Worm (Caenorhabditis elegans) whole organism, L1 larva: ENCODE results near the gene pqn-22.

Source experiments
- ceh-90 ChIP-seq: sonication (generic microtip); optimal IDR thresholded peaks from 2 replicates; lab custom pipeline; 2016; ENCODE audit warnings: missing genetic modification characterization, missing compliant biosample characterization
- dpl-1 ChIP-seq, 3 experiments: fragments of 150-350 bp in 2 of 3; sonication (generic microtip) in 1 of 3; optimal IDR thresholded peaks; 2 replicates each; lab custom pipeline; 2014 to 2017; ENCODE audit warnings: missing biosample characterization in 3 of 3, missing genetic modification characterization in 3 of 3, missing genetic modification reagents in 3 of 3
- fos-1 ChIP-seq: fragments of 150-350 bp; optimal IDR thresholded peaks from 2 replicates; lab custom pipeline; 2014; ENCODE audit warnings: missing biosample characterization, missing genetic modification characterization
- hlh-4 ChIP-seq: sonication (generic microtip); optimal IDR thresholded peaks from 2 replicates; lab custom pipeline; 2016; ENCODE audit warnings: mild to moderate bottlenecking, missing genetic modification characterization, missing compliant biosample characterization
- lin-39 ChIP-seq: fragments of 150-350 bp; optimal IDR thresholded peaks from 2 replicates; lab custom pipeline; 2014; ENCODE audit warnings: missing biosample characterization, missing genetic modification reagents, missing genetic modification characterization
- lir-3 ChIP-seq: sonication (generic microtip); optimal IDR thresholded peaks from 2 replicates; lab custom pipeline; 2016; ENCODE audit warnings: mild to moderate bottlenecking, missing genetic modification characterization, moderate library complexity, missing compliant biosample characterization; ENCODE audit not compliant: poor library complexity
- mdl-1 ChIP-seq, 2 experiments: fragments of 150-350 bp; optimal IDR thresholded peaks; 2 replicates each; lab custom pipeline; 2014 to 2017; ENCODE audit warnings: missing biosample characterization in 2 of 2, missing genetic modification characterization in 2 of 2, inconsistent platforms in 1 of 2
- nhr-11 ChIP-seq: fragments of 150-350 bp; optimal IDR thresholded peaks from 2 replicates; lab custom pipeline; 2014; ENCODE audit warnings: missing biosample characterization, missing genetic modification characterization
- nhr-28 ChIP-seq: fragments of 150-350 bp; optimal IDR thresholded peaks from 2 replicates; lab custom pipeline; 2014; ENCODE audit warnings: missing biosample characterization, missing genetic modification characterization
- nhr-90 ChIP-seq: sonication (generic microtip); optimal IDR thresholded peaks from 2 replicates; lab custom pipeline; 2016; ENCODE audit warnings: mild to moderate bottlenecking, missing genetic modification characterization, missing compliant biosample characterization; ENCODE audit not compliant: poor library complexity
- pag-3 ChIP-seq: sonication (generic microtip); optimal IDR thresholded peaks from 2 replicates; lab custom pipeline; 2017; ENCODE audit warnings: missing genetic modification characterization, mild to moderate bottlenecking, missing compliant biosample characterization, antibody characterized with exemption, borderline replicate concordance; ENCODE audit not compliant: insufficient read depth
- snpc-4 ChIP-seq: fragments of 150-350 bp; optimal IDR thresholded peaks from 2 replicates; lab custom pipeline; 2014; ENCODE audit warnings: missing biosample characterization, missing genetic modification characterization
- tlp-1 ChIP-seq: fragments of 150-350 bp; optimal IDR thresholded peaks from 2 replicates; lab custom pipeline; 2014; ENCODE audit warnings: missing biosample characterization, missing genetic modification characterization
- unc-62 ChIP-seq: fragments of 150-350 bp; optimal IDR thresholded peaks from 2 replicates; lab custom pipeline; 2014; ENCODE audit warnings: missing biosample characterization, missing genetic modification reagents, missing genetic modification characterization

- TF ChIP-seq ceh-90 (no peak), hlh-4 (tag; lab: Kevin White, UChicago) (no peak), lin-39 (tag; lab: Kevin White, UChicago) (no peak), tlp-1 (no peak), pag-3 (tag; lab: Kevin White, UChicago) (peak; percentile 93), nhr-28 (tag; lab: Kevin White, UChicago) (no peak), dpl-1 (GFP tag; optimal IDR thresholded peaks at IDR 0.05; lab: Kevin White, UChicago) (no peak), nhr-11 (tag; lab: Kevin White, UChicago) (no peak), mdl-1 (tag; optimal IDR thresholded peaks at IDR 0.05; lab: Kevin White, UChicago) (no peak), snpc-4 (tag; lab: Kevin White, UChicago) (no peak), unc-62 (GFP tag; lab: Kevin White, UChicago) (no peak), nhr-90 (tag; lab: Kevin White, UChicago) (no peak), lir-3 (tag; lab: Kevin White, UChicago) (no peak), fos-1 (tag; lab: Kevin White, UChicago) (no peak)
Observed at ce11 chrIV:6032413-6032812, 1.0 kb downstream of the pqn-22 start.
